Fruit fly (Drosophila melanogaster): ENCODE measurements around the gene ImpL2.

- no peak for TF ChIP-seq Blimp-1 (GFP tag; optimal IDR thresholded peaks at IDR 0.05)
- no peak for TF ChIP-seq CG9797 (GFP tag; optimal IDR thresholded peaks at IDR 0.05)
- no peak for TF ChIP-seq Abd-B (GFP tag; optimal IDR thresholded peaks at IDR 0.05)
- TF ChIP-seq toy (GFP tag; IDR thresholded peaks at IDR 0.05) = no peak
- TF ChIP-seq gfzf (GFP tag; optimal IDR thresholded peaks at IDR 0.05) = no peak
- TF ChIP-seq CG10274 (GFP tag; optimal IDR thresholded peaks at IDR 0.05) = no peak
- no peak for TF ChIP-seq HmgZ (tag; optimal IDR thresholded peaks at IDR 0.05)
- no peak for TF ChIP-seq H15 (GFP tag; IDR thresholded peaks at IDR 0.05)
- TF ChIP-seq hkb (optimal IDR thresholded peaks at IDR 0.05) = no peak
- TF ChIP-seq hkb (GFP tag; IDR thresholded peaks at IDR 0.05) = no peak
- no peak for TF ChIP-seq CG15269 (tag; optimal IDR thresholded peaks at IDR 0.05)
- no peak for TF ChIP-seq ATbp (GFP tag; optimal IDR thresholded peaks at IDR 0.05)
- TF ChIP-seq CG2712 (tag; optimal IDR thresholded peaks at IDR 0.05) = no peak
These were observed 20.9 kb downstream of the ImpL2 start, which contains the start of gene Cpr64Ad for dm6 chr3L:4215079-4215478.

Measured in whole organism, embryonic.